Fruit fly (Drosophila melanogaster) whole organism, pupa: Measurements from ENCODE around the gene CG3819.

Source experiments
- CG10348 ChIP-seq: fragments of 200-800 bp; sonication (Bioruptor generic); IDR thresholded peaks from 2 replicates; pipeline ENCODE4 v1.3.6; 2022; ENCODE audit warnings: missing biosample characterization, missing genetic modification characterization
- CG12605 ChIP-seq: fragments of 200-800 bp; sonication (Bioruptor generic); IDR thresholded peaks from 2 replicates; pipeline ENCODE4 v1.3.6; 2022; ENCODE audit warnings: missing biosample characterization, missing genetic modification characterization
- CG14655 ChIP-seq: fragments of 200-800 bp; sonication (Bioruptor generic); optimal IDR thresholded peaks from 3 replicates; lab custom pipeline; 2017; ENCODE audit warnings: mild to moderate bottlenecking, missing biosample characterization, missing genetic modification reagents, missing genetic modification characterization
- CG17806 ChIP-seq: fragments of 200-800 bp; sonication (Bioruptor generic); optimal IDR thresholded peaks from 2 replicates; lab custom pipeline; 2018; ENCODE audit warnings: missing biosample characterization, mild to moderate bottlenecking, missing genetic modification characterization, moderate library complexity
- CG34367 ChIP-seq: fragments of 200-800 bp; sonication (Bioruptor generic); optimal IDR thresholded peaks from 2 replicates; lab custom pipeline; 2018; ENCODE audit warnings: missing biosample characterization, mild to moderate bottlenecking, missing genetic modification characterization
- CG4496 ChIP-seq: fragments of 200-800 bp; sonication (Bioruptor generic); IDR thresholded peaks from 3 replicates; pipeline ENCODE4 v1.3.6; 2022; ENCODE audit warnings: missing biosample characterization, missing genetic modification characterization
- CG8159 ChIP-seq: fragments of 200-800 bp; sonication (Bioruptor generic); optimal IDR thresholded peaks from 3 replicates; lab custom pipeline; 2018; ENCODE audit warnings: missing biosample characterization, mild to moderate bottlenecking, missing genetic modification characterization, moderate library complexity
- CG8301 ChIP-seq: fragments of 200-800 bp; sonication (Bioruptor generic); optimal IDR thresholded peaks from 2 replicates; lab custom pipeline; 2018; ENCODE audit warnings: missing biosample characterization, mild to moderate bottlenecking, missing genetic modification characterization
- CG9948 ChIP-seq: fragments of 200-800 bp; sonication (Bioruptor generic); optimal IDR thresholded peaks from 2 replicates; lab custom pipeline; 2018; ENCODE audit warnings: missing biosample characterization, mild to moderate bottlenecking, missing genetic modification characterization, moderate library complexity
- D1 ChIP-seq: fragments of 200-800 bp; sonication (Bioruptor generic); optimal IDR thresholded peaks from 2 replicates; lab custom pipeline; 2018; ENCODE audit warnings: missing biosample characterization, mild to moderate bottlenecking, missing genetic modification characterization, moderate library complexity
- EcR ChIP-seq: fragments of 200-800 bp; sonication (Bioruptor generic); optimal IDR thresholded peaks from 3 replicates; lab custom pipeline; 2019; ENCODE audit warnings: missing biosample characterization, missing genetic modification characterization, mild to moderate bottlenecking, moderate library complexity, missing genetic modification reagents
- Ets98B ChIP-seq: fragments of 200-800 bp; sonication (Bioruptor generic); IDR thresholded peaks from 2 replicates; pipeline ENCODE4 v1.3.6; 2022; ENCODE audit warnings: missing biosample characterization, missing genetic modification characterization
- Snoo ChIP-seq: fragments of 200-800 bp; sonication (Bioruptor generic); optimal IDR thresholded peaks from 3 replicates; lab custom pipeline; 2017; ENCODE audit warnings: missing biosample characterization, mild to moderate bottlenecking, missing genetic modification characterization, inconsistent platforms

DNA sequence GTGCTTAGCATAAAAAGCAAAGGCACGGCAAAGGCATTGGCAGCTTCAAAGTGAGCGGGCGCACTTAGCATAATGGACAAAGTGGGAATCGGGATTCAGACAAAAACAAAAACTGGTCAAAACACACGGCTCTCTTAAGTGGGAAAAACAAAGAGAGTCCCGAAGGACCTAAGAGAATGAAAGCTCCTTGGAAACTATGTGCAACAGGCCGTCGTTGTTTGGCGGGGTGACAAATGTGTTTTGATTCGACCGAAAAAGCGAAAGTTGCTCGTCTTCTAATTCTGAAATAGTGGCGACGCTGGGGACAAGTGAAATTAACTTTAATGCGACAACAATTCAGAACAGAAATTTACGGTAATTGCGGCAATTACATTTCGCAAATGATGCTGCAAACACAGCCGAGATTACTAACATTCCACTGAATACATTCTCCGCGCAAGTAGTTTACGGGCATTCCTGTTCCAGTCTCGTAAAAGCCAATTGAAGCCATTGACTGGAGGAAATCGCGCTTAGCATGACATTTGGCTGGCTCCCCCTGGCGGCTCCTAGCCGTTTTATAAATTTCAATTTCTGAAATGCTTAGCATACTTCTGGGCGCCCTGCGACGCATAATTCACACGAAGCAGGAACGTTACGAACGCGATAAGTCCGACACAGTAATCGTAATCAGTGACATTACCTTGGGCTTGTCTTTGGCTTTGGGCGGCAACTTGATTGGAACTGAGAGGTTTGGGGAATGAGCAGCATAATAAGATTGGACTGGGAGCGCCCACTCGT, 46.5 kb upstream of the CG3819 start:
- TF ChIP-seq D1 (tag; lab: Kevin White, UChicago): no peak
- TF ChIP-seq CG8301 (tag; lab: Kevin White, UChicago): no peak
- TF ChIP-seq Snoo: no peak
- no peak for TF ChIP-seq EcR (GFP tag; lab: Kevin White, UChicago)
- TF ChIP-seq CG34367 (tag; lab: Kevin White, UChicago): no peak
- no peak for TF ChIP-seq CG9948 (tag; lab: Kevin White, UChicago)
- no peak for TF ChIP-seq CG8159 (tag; lab: Kevin White, UChicago)
- no peak for TF ChIP-seq CG17806 (tag; lab: Kevin White, UChicago)
- no peak for TF ChIP-seq CG10348 (GFP tag; lab: Robert Waterston, UW)
- no peak for TF ChIP-seq CG14655 (GFP tag; lab: Kevin White, UChicago)
- no peak for TF ChIP-seq CG12605 (GFP tag; lab: Robert Waterston, UW)
- TF ChIP-seq CG4496: no peak
- no peak for TF ChIP-seq Ets98B (GFP tag; lab: Robert Waterston, UW)
